Worm (Caenorhabditis elegans): ENCODE results near the gene R01B10.2.

Gene R01B10.2

ce11 chrV:6033512-6033911, 7.8 kb downstream of the R01B10.2 start:
- TF ChIP-seq F16B12.6 (tag; optimal IDR thresholded peaks at IDR 0.05), result no peak
- no peak for TF ChIP-seq nhr-90 (tag; optimal IDR thresholded peaks at IDR 0.05; ENCODE audit: poor library complexity)
- no peak for TF ChIP-seq snpc-4 (tag; optimal IDR thresholded peaks at IDR 0.05)
- no peak for TF ChIP-seq mep-1 (tag; optimal IDR thresholded peaks at IDR 0.05)
- no peak for TF ChIP-seq sox-4 (tag; optimal IDR thresholded peaks at IDR 0.05)
- no peak for TF ChIP-seq C34B4.2 (tag; optimal IDR thresholded peaks at IDR 0.05)
- no peak for TF ChIP-seq Y116A8C.19 (tag; optimal IDR thresholded peaks at IDR 0.05; ENCODE audit: borderline replicate concordance)
- no peak for TF ChIP-seq skn-1 (tag; optimal IDR thresholded peaks at IDR 0.05)
- 0 out of 2 replicates have a peak, but pooled peaks have one; percentile 5 for TF ChIP-seq nhr-19 (GFP tag; conservative IDR thresholded peaks at IDR 0.05)
- TF ChIP-seq elt-3 (tag; optimal IDR thresholded peaks at IDR 0.05), result no peak
- TF ChIP-seq lsy-2 (tag; optimal IDR thresholded peaks at IDR 0.05), result peak in 1 of 2 experiments; percentile 47
- TF ChIP-seq ztf-11 (tag; optimal IDR thresholded peaks at IDR 0.05), result no peak
- no peak for TF ChIP-seq unc-86 (tag; optimal IDR thresholded peaks at IDR 0.05)
- no peak for TF ChIP-seq lin-15B (tag; optimal IDR thresholded peaks at IDR 0.05)
- peak; percentile 12 for TF ChIP-seq xbp-1 (tag; optimal IDR thresholded peaks at IDR 0.05)
- no peak for TF ChIP-seq pqm-1 (tag; optimal IDR thresholded peaks at IDR 0.05)
- peak; percentile 26 for TF ChIP-seq fkh-10 (GFP tag; optimal IDR thresholded peaks at IDR 0.05)
- no peak for TF ChIP-seq nhr-11 (tag; optimal IDR thresholded peaks at IDR 0.05)
- no peak for TF ChIP-seq mab-9 (GFP tag; IDR thresholded peaks at IDR 0.05)
- TF ChIP-seq C04F5.9 (tag; optimal IDR thresholded peaks at IDR 0.05), result no peak
- no peak for TF ChIP-seq hlh-17 (GFP tag; optimal IDR thresholded peaks at IDR 0.05; ENCODE audit: borderline replicate concordance)
- no peak for TF ChIP-seq irx-1 (tag; optimal IDR thresholded peaks at IDR 0.05)
- TF ChIP-seq ceh-82 (tag; optimal IDR thresholded peaks at IDR 0.05), result no peak
- no peak for TF ChIP-seq ces-1 (GFP tag; optimal IDR thresholded peaks at IDR 0.05)
- TF ChIP-seq nhr-77 (tag; optimal IDR thresholded peaks at IDR 0.05), result no peak
- TF ChIP-seq grh-1 (GFP tag; IDR thresholded peaks at IDR 0.05), result no peak
- no peak for TF ChIP-seq mef-2 (tag; optimal IDR thresholded peaks at IDR 0.05)
- peak; percentile 40 for TF ChIP-seq nhr-71 (tag; optimal IDR thresholded peaks at IDR 0.05)
- TF ChIP-seq hlh-4 (tag; optimal IDR thresholded peaks at IDR 0.05), result no peak
- TF ChIP-seq ceh-88 (GFP tag; IDR thresholded peaks at IDR 0.05), result no peak
- TF ChIP-seq fkh-4 (tag; optimal IDR thresholded peaks at IDR 0.05; ENCODE audit: borderline replicate concordance), result no peak
- no peak for TF ChIP-seq nhr-85 (tag)
- no peak for TF ChIP-seq isw-1 (GFP tag; IDR thresholded peaks at IDR 0.05)
- no peak for TF ChIP-seq swsn-7 (tag; optimal IDR thresholded peaks at IDR 0.05)
- no peak for TF ChIP-seq lin-13 (GFP tag; optimal IDR thresholded peaks at IDR 0.05)
- no peak for TF ChIP-seq lin-35 (GFP tag; optimal IDR thresholded peaks at IDR 0.05)
- no peak for TF ChIP-seq aha-1 (tag; optimal IDR thresholded peaks at IDR 0.05)
- TF ChIP-seq efl-3 (GFP tag; optimal IDR thresholded peaks at IDR 0.05), result no peak
- no peak for TF ChIP-seq ceh-90 (tag; optimal IDR thresholded peaks at IDR 0.05)
- TF ChIP-seq unc-130 (tag; optimal IDR thresholded peaks at IDR 0.05), result peak; percentile 20
- TF ChIP-seq elt-2 (tag; optimal IDR thresholded peaks at IDR 0.05), result no peak
- no peak for TF ChIP-seq mdl-1 (tag; optimal IDR thresholded peaks at IDR 0.05)
- no peak for TF ChIP-seq vab-15 (tag; optimal IDR thresholded peaks at IDR 0.05)
- TF ChIP-seq lin-39 (tag; optimal IDR thresholded peaks at IDR 0.05), result no peak
- TF ChIP-seq lin-14 (GFP tag; optimal IDR thresholded peaks at IDR 0.05), result peak; percentile 91
- TF ChIP-seq fkh-8 (tag; optimal IDR thresholded peaks at IDR 0.05), result no peak
- TF ChIP-seq zip-4 (GFP tag; optimal IDR thresholded peaks at IDR 0.05), result no peak
- TF ChIP-seq efl-1 (optimal IDR thresholded peaks at IDR 0.05), result peak in 1 of 2 experiments; percentile 16
- TF ChIP-seq efl-1 (GFP tag; optimal IDR thresholded peaks at IDR 0.05 in 1 of 2), result no peak
- no peak for TF ChIP-seq dsc-1 (tag; optimal IDR thresholded peaks at IDR 0.05)
- no peak for TF ChIP-seq egl-13 (tag; optimal IDR thresholded peaks at IDR 0.05)
- TF ChIP-seq alr-1 (tag; optimal IDR thresholded peaks at IDR 0.05; ENCODE audit: borderline replicate concordance), result no peak
- TF ChIP-seq jun-1 (tag; optimal IDR thresholded peaks at IDR 0.05), result no peak
- TF ChIP-seq ama-1 (optimal IDR thresholded peaks at IDR 0.05), result no peak
- no peak for TF ChIP-seq nhr-76 (tag; optimal IDR thresholded peaks at IDR 0.05)
